Worm (Caenorhabditis elegans): ENCODE results near the gene C17C3.5.

Gene C17C3.5

DNA sequence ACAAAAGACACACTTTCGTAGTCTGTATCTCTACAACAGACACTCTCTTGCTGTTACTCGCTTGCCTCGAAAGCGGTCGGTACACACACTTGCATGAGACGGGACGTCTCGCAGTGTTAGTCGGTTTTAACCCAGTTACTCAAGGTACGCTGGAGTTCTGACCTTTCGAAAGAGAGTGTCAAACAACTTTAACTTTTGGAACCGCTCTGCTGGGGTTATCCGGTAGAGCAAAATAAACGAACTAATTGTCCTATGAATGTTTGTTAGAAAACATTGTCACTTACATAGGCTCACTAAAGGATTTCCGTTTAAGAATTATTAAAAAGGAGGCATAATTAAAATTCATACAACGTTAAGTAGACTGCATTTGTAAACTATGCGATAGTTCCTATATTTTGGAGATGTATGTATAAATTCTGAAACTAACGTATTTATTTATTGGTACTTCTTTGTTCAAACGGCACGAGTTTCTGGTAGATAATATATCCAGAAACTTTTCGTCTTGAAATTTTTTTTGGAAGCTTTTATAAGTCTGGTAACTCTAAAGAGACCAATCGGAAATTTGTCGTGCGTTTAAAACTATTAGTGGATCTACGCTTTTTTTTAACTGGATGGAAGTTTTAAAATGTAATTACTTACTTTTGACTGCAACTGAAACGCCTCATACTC lies 8.0 kb upstream of the C17C3.5 start (continued):
- TF ChIP-seq snpc-4 (tag; optimal IDR thresholded peaks at IDR 0.05) = peak; percentile 100
- no peak for TF ChIP-seq tlp-1 (tag; optimal IDR thresholded peaks at IDR 0.05)
- TF ChIP-seq unc-62 (GFP tag; optimal IDR thresholded peaks at IDR 0.05) = peak; percentile 46
- peak; percentile 98 for TF ChIP-seq xbp-1 (tag; optimal IDR thresholded peaks at IDR 0.05)
- 0 out of 2 replicates have a peak, but pooled peaks have one; percentile 74 for TF ChIP-seq ets-5 (GFP tag; IDR thresholded peaks at IDR 0.05)
- peak; percentile 49 for TF ChIP-seq hlh-4 (tag; optimal IDR thresholded peaks at IDR 0.05)
- TF ChIP-seq pqm-1 (tag; optimal IDR thresholded peaks at IDR 0.05) = peak; percentile 91
- peak; percentile 97 for TF ChIP-seq fos-1 (tag; optimal IDR thresholded peaks at IDR 0.05)
- TF ChIP-seq unc-30 (tag; optimal IDR thresholded peaks at IDR 0.05) = peak; percentile 68
- TF ChIP-seq efl-3 (GFP tag; optimal IDR thresholded peaks at IDR 0.05) = peak; percentile 83
- peak; percentile 95 for TF ChIP-seq zag-1 (tag; optimal IDR thresholded peaks at IDR 0.05)
- peak; percentile 69 for TF ChIP-seq nhr-28 (tag; optimal IDR thresholded peaks at IDR 0.05)
- TF ChIP-seq alr-1 (tag; optimal IDR thresholded peaks at IDR 0.05; ENCODE audit: borderline replicate concordance) = no peak
- peak; percentile 71 for TF ChIP-seq ceh-90 (tag; optimal IDR thresholded peaks at IDR 0.05)
- peak; percentile 91 for TF ChIP-seq nhr-237 (tag; optimal IDR thresholded peaks at IDR 0.05)
- peak; percentile 78 for TF ChIP-seq nhr-84 (tag; optimal IDR thresholded peaks at IDR 0.05)
- peak; percentile 69 for TF ChIP-seq Y116A8C.19 (tag; optimal IDR thresholded peaks at IDR 0.05; ENCODE audit: borderline replicate concordance)
- peak; percentile 100 for TF ChIP-seq nhr-71 (tag; optimal IDR thresholded peaks at IDR 0.05)
- peak; percentile 99 for TF ChIP-seq jun-1 (tag; optimal IDR thresholded peaks at IDR 0.05)
- TF ChIP-seq egl-13 (tag; optimal IDR thresholded peaks at IDR 0.05) = peak; percentile 98
- peak; percentile 99 for TF ChIP-seq dsc-1 (tag; optimal IDR thresholded peaks at IDR 0.05)
- peak; percentile 99 for TF ChIP-seq grh-1 (GFP tag; IDR thresholded peaks at IDR 0.05)
- TF ChIP-seq elt-2 (tag; optimal IDR thresholded peaks at IDR 0.05) = peak; percentile 100
- peak; percentile 99 for TF ChIP-seq lin-14 (GFP tag; optimal IDR thresholded peaks at IDR 0.05)
- peak; percentile 99 for TF ChIP-seq C16A3.4 (tag; optimal IDR thresholded peaks at IDR 0.05)
- peak; percentile 96 for TF ChIP-seq lin-13 (GFP tag; optimal IDR thresholded peaks at IDR 0.05)
- no peak for TF ChIP-seq sptf-1 (tag; optimal IDR thresholded peaks at IDR 0.05)
- peak; percentile 98 for TF ChIP-seq ceh-8 (GFP tag; optimal IDR thresholded peaks at IDR 0.05)
- peak; percentile 98 for TF ChIP-seq fkh-8 (tag; optimal IDR thresholded peaks at IDR 0.05)
- TF ChIP-seq zip-4 (GFP tag; optimal IDR thresholded peaks at IDR 0.05) = peak; percentile 95
- peak; percentile 98 for TF ChIP-seq sox-4 (tag; optimal IDR thresholded peaks at IDR 0.05)
- TF ChIP-seq unc-98 (GFP tag; IDR thresholded peaks at IDR 0.05) = peak; percentile 79
- peak; percentile 86 for TF ChIP-seq fkh-4 (tag; optimal IDR thresholded peaks at IDR 0.05; ENCODE audit: borderline replicate concordance)
- TF ChIP-seq ztf-4 (tag; optimal IDR thresholded peaks at IDR 0.05) = peak; percentile 99

DNA sequence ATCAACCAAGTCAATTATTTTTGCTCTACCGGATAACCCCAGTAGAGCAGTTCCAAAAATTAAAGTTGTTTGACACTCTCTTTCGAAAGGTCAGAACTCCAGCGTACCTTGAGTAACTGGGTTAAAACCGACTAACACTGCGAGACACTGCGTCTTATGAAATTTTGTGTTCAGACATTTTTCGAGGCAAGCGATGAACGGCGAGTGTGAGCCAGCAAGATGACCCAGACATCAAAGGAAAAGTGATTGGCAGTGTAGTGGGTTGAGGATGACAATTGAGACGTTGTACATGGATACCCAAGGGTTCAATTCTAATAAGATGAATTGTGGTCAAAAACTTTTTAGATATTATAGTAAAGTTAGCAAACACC lies 7.5 kb upstream of the C17C3.5 start:
- TF ChIP-seq mef-2 (tag; optimal IDR thresholded peaks at IDR 0.05) (no peak), isw-1 (GFP tag; IDR thresholded peaks at IDR 0.05) (no peak), elt-2 (tag; optimal IDR thresholded peaks at IDR 0.05) (peak; percentile 77), unc-98 (GFP tag; IDR thresholded peaks at IDR 0.05) (no peak), dsc-1 (tag; optimal IDR thresholded peaks at IDR 0.05) (peak; percentile 5), nhr-28 (tag; optimal IDR thresholded peaks at IDR 0.05) (no peak), ceh-8 (GFP tag; optimal IDR thresholded peaks at IDR 0.05) (no peak), unc-62 (GFP tag; optimal IDR thresholded peaks at IDR 0.05) (no peak), irx-1 (tag; optimal IDR thresholded peaks at IDR 0.05) (no peak), lin-14 (GFP tag; optimal IDR thresholded peaks at IDR 0.05) (peak; percentile 32), unc-130 (tag; optimal IDR thresholded peaks at IDR 0.05) (no peak), blmp-1 (tag; optimal IDR thresholded peaks at IDR 0.05) (no peak), pax-3 (tag; optimal IDR thresholded peaks at IDR 0.05) (no peak), lsy-2 (tag; optimal IDR thresholded peaks at IDR 0.05) (peak; percentile 50 to 72), sox-4 (tag; optimal IDR thresholded peaks at IDR 0.05) (no peak), lir-3 (tag; optimal IDR thresholded peaks at IDR 0.05; ENCODE audit: poor library complexity) (no peak), nhr-76 (tag; optimal IDR thresholded peaks at IDR 0.05) (peak; percentile 9), nhr-11 (tag; optimal IDR thresholded peaks at IDR 0.05) (no peak), mab-9 (GFP tag; IDR thresholded peaks at IDR 0.05) (no peak), hlh-4 (tag; optimal IDR thresholded peaks at IDR 0.05) (no peak), nhr-237 (tag; optimal IDR thresholded peaks at IDR 0.05) (no peak), nhr-90 (tag; optimal IDR thresholded peaks at IDR 0.05; ENCODE audit: poor library complexity) (peak; percentile 69), efl-3 (GFP tag; optimal IDR thresholded peaks at IDR 0.05) (no peak), mdl-1 (tag; optimal IDR thresholded peaks at IDR 0.05) (peak in 1 of 2 experiments; percentile 46), fos-1 (tag; optimal IDR thresholded peaks at IDR 0.05) (no peak), hlh-17 (GFP tag; optimal IDR thresholded peaks at IDR 0.05; ENCODE audit: borderline replicate concordance) (no peak), lin-35 (GFP tag; optimal IDR thresholded peaks at IDR 0.05) (peak; percentile 15 to 59), nhr-20 (tag; optimal IDR thresholded peaks at IDR 0.05) (peak; percentile 77)

All from whole organism, L1 larva.